Fruit fly (Drosophila melanogaster) whole organism, embryonic: Measurements from ENCODE around the gene CG17264.
A peak's percentile ranks its signal among the peaks of the same experiment; 100 is the strongest.

Experiments
- ATbp ChIP-seq: fragments of 200-800 bp; sonication (Bioruptor generic); optimal IDR thresholded peaks from 2 replicates; lab custom pipeline; 2017; ENCODE audit warnings: missing biosample characterization, mild to moderate bottlenecking, missing genetic modification characterization, missing genetic modification reagents
- Adf1 ChIP-seq: fragments of 200-800 bp; sonication (Bioruptor generic); IDR thresholded peaks from 2 replicates; pipeline ENCODE4 v1.3.6; 2022; ENCODE audit warnings: missing biosample characterization, missing genetic modification characterization
- CG12219 ChIP-seq: fragments of 200-800 bp; sonication (Bioruptor generic); optimal IDR thresholded peaks from 3 replicates; lab custom pipeline; 2018; ENCODE audit warnings: missing biosample characterization, mild to moderate bottlenecking, missing genetic modification characterization
- CG12744 ChIP-seq: fragments of 200-800 bp; sonication (Bioruptor generic); optimal IDR thresholded peaks from 2 replicates; lab custom pipeline; 2016; ENCODE audit warnings: missing biosample characterization, missing genetic modification characterization
- CG13123 ChIP-seq: fragments of 200-800 bp; sonication (Bioruptor generic); optimal IDR thresholded peaks from 2 replicates; lab custom pipeline; 2016; ENCODE audit warnings: missing biosample characterization, missing genetic modification characterization
- CG13775 ChIP-seq: fragments of 200-800 bp; sonication (Bioruptor generic); optimal IDR thresholded peaks from 3 replicates; lab custom pipeline; 2017; ENCODE audit warnings: missing biosample characterization, mild to moderate bottlenecking, missing genetic modification characterization
- CG1529 ChIP-seq: fragments of 200-800 bp; sonication (Bioruptor generic); optimal IDR thresholded peaks from 3 replicates; lab custom pipeline; 2018; ENCODE audit warnings: missing biosample characterization, missing genetic modification characterization
- CG17612 ChIP-seq: fragments of 200-800 bp; sonication (Bioruptor generic); IDR thresholded peaks from 2 replicates; pipeline ENCODE4 v1.3.6; 2022; ENCODE audit warnings: missing biosample characterization, missing genetic modification characterization
- CG1792 ChIP-seq: fragments of 200-800 bp; sonication (Bioruptor generic); optimal IDR thresholded peaks from 2 replicates; lab custom pipeline; 2016; ENCODE audit warnings: missing biosample characterization, missing genetic modification characterization
- CG18011 ChIP-seq: fragments of 200-800 bp; sonication (Bioruptor generic); optimal IDR thresholded peaks from 2 replicates; lab custom pipeline; 2017; ENCODE audit warnings: missing biosample characterization, missing genetic modification characterization, mild to moderate bottlenecking, moderate library complexity, missing genotype
- CG18619 ChIP-seq: fragments of 200-800 bp; sonication (Bioruptor generic); optimal IDR thresholded peaks from 3 replicates; lab custom pipeline; 2017; ENCODE audit warnings: missing biosample characterization, mild to moderate bottlenecking, missing genetic modification characterization
- CG2202 ChIP-seq: fragments of 200-800 bp; sonication (Bioruptor generic); optimal IDR thresholded peaks from 2 replicates; lab custom pipeline; 2018; ENCODE audit warnings: missing biosample characterization, mild to moderate bottlenecking, missing genetic modification characterization
- CG3281 ChIP-seq: fragments of 200-800 bp; sonication (Bioruptor generic); optimal IDR thresholded peaks from 3 replicates; lab custom pipeline; 2017; ENCODE audit warnings: missing biosample characterization, mild to moderate bottlenecking, missing genetic modification characterization
- CG33557 ChIP-seq: fragments of 200-800 bp; sonication (Bioruptor generic); optimal IDR thresholded peaks from 2 replicates; lab custom pipeline; 2019; ENCODE audit warnings: missing biosample characterization, mild to moderate bottlenecking, missing genetic modification characterization, moderate library complexity
- CG34422 ChIP-seq: fragments of 200-800 bp; sonication (Bioruptor generic); IDR thresholded peaks from 3 replicates; pipeline ENCODE4 v1.3.6; 2022; ENCODE audit warnings: missing biosample characterization, missing genetic modification characterization
- CG5180 ChIP-seq: fragments of 200-800 bp; sonication (Bioruptor generic); optimal IDR thresholded peaks from 3 replicates; lab custom pipeline; 2017; ENCODE audit warnings: missing biosample characterization, missing genetic modification characterization, mild to moderate bottlenecking, moderate library complexity, missing genetic modification reagents
- CG7963 ChIP-seq: fragments of 200-800 bp; sonication (Bioruptor generic); IDR thresholded peaks from 3 replicates; pipeline ENCODE4 v1.3.6; 2022; ENCODE audit warnings: missing biosample characterization, missing genetic modification characterization; ENCODE audit not compliant: partially characterized antibody
- CTCF ChIP-seq: fragments of 200-800 bp; sonication (Bioruptor generic); optimal IDR thresholded peaks from 2 replicates; lab custom pipeline; 2017; ENCODE audit warnings: missing biosample characterization, mild to moderate bottlenecking, missing genetic modification characterization, moderate library complexity
- CrebB ChIP-seq: fragments of 200-800 bp; sonication (Bioruptor generic); optimal IDR thresholded peaks from 3 replicates; lab custom pipeline; 2018; ENCODE audit warnings: missing biosample characterization, mild to moderate bottlenecking, missing genetic modification characterization
- Dfd ChIP-seq, 2 experiments: fragments of >200 bp; optimal IDR thresholded peaks; 2 replicates each; lab custom pipeline; 2017; ENCODE audit warnings: missing biosample characterization in 2 of 2, missing genetic modification characterization in 2 of 2
- Dip2 ChIP-seq: fragments of 200-800 bp; sonication (Bioruptor generic); IDR thresholded peaks from 2 replicates; pipeline ENCODE4 v1.3.6; 2022; ENCODE audit warnings: missing biosample characterization, missing genetic modification characterization
- E2f1 ChIP-seq: fragments of 200-800 bp; sonication (Bioruptor generic); IDR thresholded peaks from 2 replicates; pipeline ENCODE4 v1.3.6; 2022; ENCODE audit warnings: missing biosample characterization, missing genetic modification characterization
- Eip74EF ChIP-seq, 2 experiments: fragments of 200-800 bp in 1 of 2; fragments of >200 bp in 1 of 2; sonication (Bioruptor generic) in 1 of 2; optimal IDR thresholded peaks; 2 replicates each; lab custom pipeline; 2017 to 2019; ENCODE audit warnings: missing biosample characterization in 2 of 2, missing genetic modification characterization in 2 of 2, mild to moderate bottlenecking in 1 of 2, moderate library complexity in 1 of 2
- Elba2 ChIP-seq: fragments of 200-800 bp; sonication (Bioruptor generic); optimal IDR thresholded peaks from 3 replicates; lab custom pipeline; 2016; ENCODE audit warnings: missing biosample characterization, missing genetic modification characterization
- Gug ChIP-seq: fragments of 200-800 bp; sonication (Bioruptor generic); IDR thresholded peaks from 4 replicates; pipeline ENCODE4 v1.3.6; 2022; ENCODE audit warnings: missing biosample characterization, missing genetic modification characterization
- Hmr ChIP-seq: fragments of 200-800 bp; sonication (Bioruptor generic); optimal IDR thresholded peaks from 3 replicates; lab custom pipeline; 2017; ENCODE audit warnings: mild to moderate bottlenecking, missing biosample characterization, missing genetic modification reagents, missing genetic modification characterization
- MBD-R2 ChIP-seq: fragments of 200-800 bp; sonication (Bioruptor generic); IDR thresholded peaks from 2 replicates; pipeline ENCODE4 v1.3.6; 2022; ENCODE audit warnings: missing biosample characterization, missing genetic modification characterization
- NK7.1 ChIP-seq: fragments of 200-800 bp; sonication (Bioruptor generic); optimal IDR thresholded peaks from 3 replicates; lab custom pipeline; 2016; ENCODE audit warnings: missing biosample characterization, missing genetic modification characterization
- Nf-YB ChIP-seq: fragments of 200-800 bp; sonication (Bioruptor generic); optimal IDR thresholded peaks from 3 replicates; lab custom pipeline; 2019; ENCODE audit warnings: missing biosample characterization, mild to moderate bottlenecking, missing genetic modification characterization, moderate library complexity
- TFAM ChIP-seq: fragments of 200-800 bp; sonication (Bioruptor generic); optimal IDR thresholded peaks from 2 replicates; lab custom pipeline; 2017; ENCODE audit warnings: missing biosample characterization, missing genetic modification characterization, inconsistent platforms
- ase ChIP-seq: fragments of 200-800 bp; sonication (Bioruptor generic); IDR thresholded peaks from 3 replicates; pipeline ENCODE4 v1.3.6; 2022; ENCODE audit warnings: missing biosample characterization, missing genetic modification characterization
- br ChIP-seq: fragments of >200 bp; optimal IDR thresholded peaks from 2 replicates; lab custom pipeline; 2017
- chif ChIP-seq, 2 experiments: fragments of 200-800 bp; sonication (Bioruptor generic); optimal IDR thresholded peaks; 3 replicates each; lab custom pipeline; 2016; ENCODE audit warnings: missing biosample characterization in 2 of 2, missing genetic modification characterization in 2 of 2
- cwo ChIP-seq: fragments of 200-800 bp; sonication (Bioruptor generic); optimal IDR thresholded peaks from 3 replicates; lab custom pipeline; 2017; ENCODE audit warnings: missing biosample characterization, missing genetic modification characterization, mild to moderate bottlenecking, moderate library complexity, missing genetic modification reagents
- danr ChIP-seq: fragments of 200-800 bp; sonication (Bioruptor generic); IDR thresholded peaks from 2 replicates; pipeline ENCODE4 v1.3.6; 2022; ENCODE audit warnings: missing biosample characterization, missing genetic modification characterization
- ewg ChIP-seq: fragments of 200-800 bp; sonication (Bioruptor generic); optimal IDR thresholded peaks from 3 replicates; lab custom pipeline; 2017; ENCODE audit warnings: mild to moderate bottlenecking, missing biosample characterization, missing genetic modification reagents, missing genetic modification characterization
- gcm2 ChIP-seq: fragments of 200-800 bp; sonication (Bioruptor generic); optimal IDR thresholded peaks from 2 replicates; lab custom pipeline; 2016; ENCODE audit warnings: missing biosample characterization, missing genetic modification characterization
- hkb ChIP-seq, 2 experiments: fragments of 200-800 bp in 1 of 2; fragments of >200 bp in 1 of 2; sonication (Bioruptor generic) in 1 of 2; IDR thresholded peaks in 1 of 2; optimal IDR thresholded peaks in 1 of 2; 2 replicates each; pipeline versions ENCODE4 v1.3.6 to Lab custom; 2017 to 2022; ENCODE audit warnings: missing biosample characterization in 1 of 2, missing genetic modification characterization in 1 of 2
- kay ChIP-seq: fragments of 200-800 bp; sonication (Bioruptor generic); optimal IDR thresholded peaks from 2 replicates; lab custom pipeline; 2016; ENCODE audit warnings: missing biosample characterization, missing genetic modification characterization
- klu ChIP-seq: fragments of 200-800 bp; sonication (Bioruptor generic); IDR thresholded peaks from 2 replicates; pipeline ENCODE4 v1.3.6; 2022; ENCODE audit warnings: missing biosample characterization, missing genetic modification characterization
- kni ChIP-seq: fragments of 200-800 bp; sonication (Bioruptor generic); optimal IDR thresholded peaks from 3 replicates; lab custom pipeline; 2017; ENCODE audit warnings: mild to moderate bottlenecking, missing biosample characterization, missing genetic modification reagents, missing genetic modification characterization
- nerfin-2 ChIP-seq: fragments of 200-800 bp; sonication (Bioruptor generic); IDR thresholded peaks from 2 replicates; pipeline ENCODE4 v1.3.6; 2022; ENCODE audit warnings: missing biosample characterization, missing genetic modification characterization; ENCODE audit not compliant: partially characterized antibody
- org-1 ChIP-seq: fragments of 200-800 bp; sonication (Bioruptor generic); optimal IDR thresholded peaks from 2 replicates; lab custom pipeline; 2017; ENCODE audit warnings: missing biosample characterization, missing genetic modification characterization
- pho ChIP-seq: fragments of 200-800 bp; sonication (Bioruptor generic); optimal IDR thresholded peaks from 2 replicates; lab custom pipeline; 2016; ENCODE audit warnings: missing biosample characterization, missing genetic modification characterization
- pzg ChIP-seq: fragments of 200-800 bp; sonication (Bioruptor generic); optimal IDR thresholded peaks from 3 replicates; lab custom pipeline; 2018; ENCODE audit warnings: missing biosample characterization, mild to moderate bottlenecking, missing genetic modification characterization, moderate library complexity
- rib ChIP-seq: fragments of 200-800 bp; sonication (Bioruptor generic); IDR thresholded peaks from 2 replicates; pipeline ENCODE4 v1.3.6; 2022; ENCODE audit warnings: missing biosample characterization, missing genetic modification characterization
- slou ChIP-seq: fragments of 200-800 bp; sonication (Bioruptor generic); optimal IDR thresholded peaks from 3 replicates; lab custom pipeline; 2016; ENCODE audit warnings: missing biosample characterization, missing genetic modification characterization
- tin ChIP-seq: fragments of 200-800 bp; sonication (Bioruptor generic); optimal IDR thresholded peaks from 3 replicates; lab custom pipeline; 2016; ENCODE audit warnings: missing biosample characterization, missing genetic modification characterization
- ttk ChIP-seq: fragments of 200-800 bp; sonication (Bioruptor generic); IDR thresholded peaks from 2 replicates; pipeline ENCODE4 v2.1.2; 2022; ENCODE audit warnings: missing biosample characterization, missing genetic modification characterization
- wdn ChIP-seq: fragments of 200-800 bp; sonication (Bioruptor generic); IDR thresholded peaks from 2 replicates; pipeline ENCODE4 v1.3.6; 2022; ENCODE audit warnings: missing biosample characterization, missing genetic modification characterization
- zf30C ChIP-seq: fragments of 200-800 bp; sonication (Bioruptor generic); optimal IDR thresholded peaks from 3 replicates; lab custom pipeline; 2018; ENCODE audit warnings: missing biosample characterization, mild to moderate bottlenecking, missing genetic modification characterization

CG17264 gene

DNA sequence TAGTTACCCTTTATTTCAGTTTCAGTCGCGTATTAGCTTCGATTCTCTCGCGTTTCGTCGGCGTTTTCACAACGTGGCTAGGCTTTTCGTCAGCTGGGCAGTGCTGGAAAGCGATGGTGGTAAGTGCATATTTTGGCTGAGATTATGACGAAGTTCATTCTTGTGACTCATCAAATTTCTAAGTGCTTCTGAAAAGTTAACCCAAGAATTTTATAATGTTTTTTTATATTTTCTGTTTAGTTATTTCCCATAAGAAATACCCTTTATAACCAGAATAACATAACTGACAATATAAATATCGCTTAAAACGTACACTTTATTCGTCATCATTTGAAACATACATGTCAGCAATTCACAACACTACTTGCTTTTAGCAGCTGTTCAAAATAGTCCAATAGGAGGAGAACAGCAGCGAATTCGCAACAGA lies 18.9 kb downstream of the CG17264 start, which contains the start of the genes CG17260 and SerRS (continued):
- TF ChIP-seq nerfin-2 = no peak
- peak; percentile 80 for TF ChIP-seq ewg (GFP tag; lab: Kevin White, UChicago)
- TF ChIP-seq CG18011 (GFP tag; lab: Kevin White, UChicago) = peak; percentile 84
- peak; percentile 57 for TF ChIP-seq pzg
- TF ChIP-seq Nf-YB (GFP tag; lab: Kevin White, UChicago) = peak; percentile 70
- peak; percentile 72 for TF ChIP-seq CG1529 (GFP tag; lab: Kevin White, UChicago)
- TF ChIP-seq org-1 (GFP tag; lab: Kevin White, UChicago) = peak; percentile 84
- TF ChIP-seq CG12219 (GFP tag; lab: Kevin White, UChicago) = peak; percentile 67
- peak; percentile 78 for TF ChIP-seq ATbp (GFP tag; lab: Kevin White, UChicago)
- peak; percentile 89 for TF ChIP-seq CG3281
- peak; percentile 91 for TF ChIP-seq NK7.1 (GFP tag; lab: Kevin White, UChicago)
- TF ChIP-seq danr = peak; percentile 84
- peak; percentile 88 for TF ChIP-seq rib (GFP tag; lab: Robert Waterston, UW)
- TF ChIP-seq CG34422 = peak; percentile 95
- peak; percentile 77 for TF ChIP-seq CG33557
- TF ChIP-seq kni (GFP tag; lab: Kevin White, UChicago) = peak; percentile 69
- peak; percentile 53 for TF ChIP-seq gcm2 (GFP tag; lab: Kevin White, UChicago)
- TF ChIP-seq klu (GFP tag; lab: Robert Waterston, UW) = peak; percentile 94
- TF ChIP-seq CG13123 (GFP tag; lab: Kevin White, UChicago) = peak; percentile 85
- TF ChIP-seq Adf1 (GFP tag; lab: Robert Waterston, UW) = peak; percentile 67
- peak; percentile 92 for TF ChIP-seq ase (GFP tag; lab: Robert Waterston, UW)
- peak; percentile 93 for TF ChIP-seq CG13775 (GFP tag; lab: Kevin White, UChicago)
- TF ChIP-seq MBD-R2 (GFP tag; lab: Robert Waterston, UW) = peak; percentile 98
- no peak for TF ChIP-seq zf30C (GFP tag; lab: Kevin White, UChicago)
- no peak for TF ChIP-seq CG5180
- peak in 1 of 2 experiments; percentile 28 for TF ChIP-seq Dfd (GFP tag; optimal IDR thresholded peaks at IDR 0.05; lab: Kevin White, UChicago)
- TF ChIP-seq slou (GFP tag; lab: Kevin White, UChicago) = peak; percentile 93
- TF ChIP-seq CG7963 (GFP tag; lab: Robert Waterston, UW) = no peak
- TF ChIP-seq CG1792 (GFP tag; lab: Kevin White, UChicago) = peak; percentile 78
- TF ChIP-seq hkb (optimal IDR thresholded peaks at IDR 0.05; lab: Kevin White, UChicago) = peak; percentile 58
- TF ChIP-seq hkb (GFP tag; IDR thresholded peaks at IDR 0.05; lab: Robert Waterston, UW) = peak; percentile 87
- TF ChIP-seq cwo (GFP tag; lab: Kevin White, UChicago) = peak; percentile 83
- no peak for TF ChIP-seq br (lab: Kevin White, UChicago)
- no peak for TF ChIP-seq Eip74EF (GFP tag; optimal IDR thresholded peaks at IDR 0.05; lab: Kevin White, UChicago)
- TF ChIP-seq CTCF (GFP tag; lab: Kevin White, UChicago) = peak; percentile 37
- peak; percentile 99 for TF ChIP-seq Elba2 (GFP tag; lab: Kevin White, UChicago)
- TF ChIP-seq Hmr (GFP tag; lab: Kevin White, UChicago) = peak; percentile 92
- peak; percentile 89 to 94 for TF ChIP-seq chif (GFP tag; optimal IDR thresholded peaks at IDR 0.05; lab: Kevin White, UChicago)
- peak; percentile 89 for TF ChIP-seq CG18619 (GFP tag; lab: Kevin White, UChicago)
- peak; percentile 93 for TF ChIP-seq E2f1 (GFP tag; lab: Robert Waterston, UW)
- TF ChIP-seq ttk (GFP tag; lab: Robert Waterston, UW) = peak; percentile 92
- peak; percentile 95 for TF ChIP-seq kay (GFP tag; lab: Kevin White, UChicago)
- TF ChIP-seq tin = peak; percentile 92
- peak; percentile 59; the same call in 1 of the 2 replicates for TF ChIP-seq Dip2
- TF ChIP-seq pho = peak; percentile 96
- TF ChIP-seq CG17612 (GFP tag; lab: Robert Waterston, UW) = peak; percentile 78
- peak; percentile 92 for TF ChIP-seq Gug (GFP tag; lab: Robert Waterston, UW)
- peak; percentile 88 for TF ChIP-seq wdn
- peak; percentile 72 for TF ChIP-seq CrebB
- peak; percentile 92 for TF ChIP-seq CG12744 (GFP tag; lab: Kevin White, UChicago)
- peak; percentile 81 for TF ChIP-seq CG2202 (tag; lab: Kevin White, UChicago)
- TF ChIP-seq TFAM (GFP tag; lab: Kevin White, UChicago) = peak; percentile 38
